Worm (Caenorhabditis elegans): ENCODE data around the gene nhr-187.

ce11 chrV:3870359-3870758 lies 7.6 kb upstream of the nhr-187 start:
- no peak for TF ChIP-seq ztf-11 (tag; optimal IDR thresholded peaks at IDR 0.05)
- TF ChIP-seq sem-2 (GFP tag; optimal IDR thresholded peaks at IDR 0.05), result no peak

Measured in whole organism, mixed stage, embryonic.